Worm (Caenorhabditis elegans) whole organism, late embryonic: ENCODE measurements around the gene cyp-33C1.

Source experiments
- K02D7.2 ChIP-seq: sonication (generic microtip); optimal IDR thresholded peaks from 2 replicates; lab custom pipeline; 2017; ENCODE audit warnings: mild to moderate bottlenecking, missing genetic modification characterization, missing compliant biosample characterization
- T23F11.4 ChIP-seq: fragments of 200-800 bp; sonication (Bioruptor generic); optimal IDR thresholded peaks from 2 replicates; lab custom pipeline; 2018; ENCODE audit warnings: mild to moderate bottlenecking, missing genetic modification characterization, missing compliant biosample characterization
- ceh-34 ChIP-seq: sonication (generic microtip); optimal IDR thresholded peaks from 2 replicates; lab custom pipeline; 2016; ENCODE audit warnings: mild to moderate bottlenecking, missing genetic modification characterization, missing compliant biosample characterization
- dve-1 ChIP-seq: sonication (generic microtip); optimal IDR thresholded peaks from 2 replicates; lab custom pipeline; 2017; ENCODE audit warnings: antibody characterized with exemption, mild to moderate bottlenecking, missing genetic modification characterization, missing compliant biosample characterization
- fkh-10 ChIP-seq: fragments of 150-350 bp; optimal IDR thresholded peaks from 2 replicates; lab custom pipeline; 2014; ENCODE audit warnings: missing biosample characterization, missing genetic modification reagents, missing genetic modification characterization
- mec-3 ChIP-seq: sonication (generic microtip); optimal IDR thresholded peaks from 2 replicates; lab custom pipeline; 2016; ENCODE audit warnings: borderline replicate concordance, missing genetic modification characterization, missing compliant biosample characterization
- nhr-11 ChIP-seq: fragments of 150-350 bp; optimal IDR thresholded peaks from 2 replicates; lab custom pipeline; 2014; ENCODE audit warnings: missing biosample characterization, missing genetic modification characterization
- pha-4 ChIP-seq: fragments of 150-350 bp; optimal IDR thresholded peaks from 2 replicates; lab custom pipeline; 2018; ENCODE audit warnings: missing biosample characterization, missing genetic modification reagents, missing genetic modification characterization
- sox-4 ChIP-seq: sonication (generic microtip); optimal IDR thresholded peaks from 2 replicates; lab custom pipeline; 2017; ENCODE audit warnings: mild to moderate bottlenecking, missing genetic modification characterization, inconsistent platforms, missing compliant biosample characterization
- tbx-2 ChIP-seq: sonication (generic microtip); optimal IDR thresholded peaks from 2 replicates; lab custom pipeline; 2016; ENCODE audit warnings: missing genetic modification characterization, missing compliant biosample characterization
- tbx-7 ChIP-seq: sonication (generic microtip); optimal IDR thresholded peaks from 2 replicates; lab custom pipeline; 2016; ENCODE audit warnings: missing genotype, missing genetic modification characterization, missing compliant biosample characterization

DNA sequence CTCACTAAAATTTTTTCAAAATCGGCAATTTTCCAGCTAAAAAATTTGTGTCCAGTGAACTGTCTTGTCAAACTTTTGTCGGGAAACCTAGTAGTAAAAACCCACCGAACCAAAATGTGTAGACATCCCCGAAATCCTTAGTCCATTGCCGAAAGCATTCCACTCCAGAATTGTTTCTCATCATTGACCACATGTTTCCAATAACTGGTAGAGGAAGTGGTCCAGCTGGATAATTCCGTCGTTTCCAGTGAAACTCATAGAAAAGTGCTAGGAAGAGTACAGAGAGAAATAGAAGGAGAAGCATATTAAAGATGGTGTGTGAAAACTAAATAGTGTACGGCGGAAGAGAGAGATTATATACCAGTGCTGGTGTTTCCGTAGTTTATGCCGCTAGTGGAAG lies 24.8 kb downstream of the cyp-33C1 start, which contains the start of gene cyp-33C12:
- no peak for TF ChIP-seq pha-4 (tag; lab: Kevin White, UChicago)
- TF ChIP-seq ceh-34 (tag; lab: Kevin White, UChicago) = no peak
- TF ChIP-seq K02D7.2 (tag; lab: Kevin White, UChicago) = no peak
- no peak for TF ChIP-seq mec-3 (tag; lab: Kevin White, UChicago)
- TF ChIP-seq fkh-10 (GFP tag; lab: Kevin White, UChicago) = no peak
- TF ChIP-seq T23F11.4 (GFP tag; lab: Kevin White, UChicago) = no peak
- TF ChIP-seq sox-4 (tag; lab: Kevin White, UChicago) = no peak
- no peak for TF ChIP-seq tbx-7
- no peak for TF ChIP-seq dve-1
- TF ChIP-seq tbx-2 = no peak
- no peak for TF ChIP-seq nhr-11
